Fruit fly (Drosophila melanogaster): ENCODE measurements around the gene CG44014.

Gene CG44014

dm6 chr3R:15493211-15493610 is 15.5 kb downstream of the CG44014 start:
- no peak for TF ChIP-seq Sox100B (GFP tag; optimal IDR thresholded peaks at IDR 0.05)
- TF ChIP-seq btn (GFP tag; optimal IDR thresholded peaks at IDR 0.05): no peak
- TF ChIP-seq da (GFP tag; optimal IDR thresholded peaks at IDR 0.05): no peak
- peak; percentile 7 for TF ChIP-seq phol (tag; optimal IDR thresholded peaks at IDR 0.05)
- no peak for TF ChIP-seq exex (tag; optimal IDR thresholded peaks at IDR 0.05)
- TF ChIP-seq bbx (GFP tag; IDR thresholded peaks at IDR 0.05; ENCODE audit: partially characterized antibody): 0 out of 2 replicates have a peak, but pooled peaks have one; percentile 15
- TF ChIP-seq NfI (GFP tag; optimal IDR thresholded peaks at IDR 0.05): peak; percentile 13
- TF ChIP-seq CG4820 (GFP tag; optimal IDR thresholded peaks at IDR 0.05): no peak
- no peak for TF ChIP-seq tna (GFP tag; IDR thresholded peaks at IDR 0.05; ENCODE audit: partially characterized antibody)
- TF ChIP-seq ken (GFP tag; IDR thresholded peaks at IDR 0.05): no peak
- TF ChIP-seq CG4424 (GFP tag; optimal IDR thresholded peaks at IDR 0.05): no peak
- no peak for TF ChIP-seq CG18011 (GFP tag; optimal IDR thresholded peaks at IDR 0.05)
- no peak for TF ChIP-seq CG34376 (GFP tag; optimal IDR thresholded peaks at IDR 0.05)
- TF ChIP-seq knrl (GFP tag; IDR thresholded peaks at IDR 0.05; ENCODE audit: partially characterized antibody): peak; percentile 51; the same call in 2 of the 3 replicates
- TF ChIP-seq CG7357 (GFP tag; IDR thresholded peaks at IDR 0.05): no peak
- TF ChIP-seq grau (tag; optimal IDR thresholded peaks at IDR 0.05): no peak
- no peak for TF ChIP-seq maf-S (GFP tag; optimal IDR thresholded peaks at IDR 0.05)
- no peak for TF ChIP-seq B-H2 (GFP tag; optimal IDR thresholded peaks at IDR 0.05)
- TF ChIP-seq CG10565 (GFP tag; optimal IDR thresholded peaks at IDR 0.05): no peak
- no peak for TF ChIP-seq CG1603 (tag; optimal IDR thresholded peaks at IDR 0.05)
- no peak for TF ChIP-seq CG13296 (GFP tag; optimal IDR thresholded peaks at IDR 0.05)
- no peak for TF ChIP-seq pho (GFP tag; optimal IDR thresholded peaks at IDR 0.05)
- TF ChIP-seq lilli (GFP tag; optimal IDR thresholded peaks at IDR 0.05): no peak
- TF ChIP-seq Opbp (GFP tag; IDR thresholded peaks at IDR 0.05; ENCODE audit: partially characterized antibody): peak; percentile 36; the same call in 1 of the 3 replicates
- no peak for TF ChIP-seq CG6765 (GFP tag; optimal IDR thresholded peaks at IDR 0.05)
- TF ChIP-seq ttk (GFP tag; IDR thresholded peaks at IDR 0.05): no peak
- TF ChIP-seq CG6689 (GFP tag; IDR thresholded peaks at IDR 0.05): no peak
- no peak for TF ChIP-seq CG11504 (tag; optimal IDR thresholded peaks at IDR 0.05)
- no peak for TF ChIP-seq prd (optimal IDR thresholded peaks at IDR 0.05)
- no peak for TF ChIP-seq prd (GFP tag; IDR thresholded peaks at IDR 0.05)
- no peak for TF ChIP-seq Bteb2 (GFP tag; optimal IDR thresholded peaks at IDR 0.05)
- TF ChIP-seq bcd (GFP tag; optimal IDR thresholded peaks at IDR 0.05): no peak
- TF ChIP-seq kah (GFP tag; optimal IDR thresholded peaks at IDR 0.05): no peak
- no peak for TF ChIP-seq pum (GFP tag; optimal IDR thresholded peaks at IDR 0.05)
- no peak for TF ChIP-seq org-1 (GFP tag; optimal IDR thresholded peaks at IDR 0.05)
- TF ChIP-seq inv (GFP tag; IDR thresholded peaks at IDR 0.05; ENCODE audit: partially characterized antibody): 0 out of 2 replicates have a peak, but pooled peaks have one; percentile 7
- no peak for TF ChIP-seq CG1792 (GFP tag; optimal IDR thresholded peaks at IDR 0.05)
- TF ChIP-seq TFAM (GFP tag; optimal IDR thresholded peaks at IDR 0.05): no peak
- no peak for TF ChIP-seq GATAe (GFP tag; conservative IDR thresholded peaks at IDR 0.05)
- no peak for TF ChIP-seq CG7556 (GFP tag; optimal IDR thresholded peaks at IDR 0.05)
- TF ChIP-seq CG12744 (GFP tag; optimal IDR thresholded peaks at IDR 0.05): no peak
- TF ChIP-seq CG15696 (tag; optimal IDR thresholded peaks at IDR 0.05): peak; percentile 0
- no peak for TF ChIP-seq Atf3 (GFP tag; optimal IDR thresholded peaks at IDR 0.05)
- no peak for TF ChIP-seq bab2 (GFP tag; optimal IDR thresholded peaks at IDR 0.05)
- no peak for TF ChIP-seq Six4 (GFP tag; optimal IDR thresholded peaks at IDR 0.05)
- TF ChIP-seq CG2712 (tag; optimal IDR thresholded peaks at IDR 0.05): no peak
- no peak for TF ChIP-seq Hr78 (GFP tag; optimal IDR thresholded peaks at IDR 0.05)
- no peak for TF ChIP-seq row (GFP tag; IDR thresholded peaks at IDR 0.05)
- no peak for TF ChIP-seq Ptx1 (GFP tag; IDR thresholded peaks at IDR 0.05)
- peak; percentile 64; the same call in 1 of the 2 replicates for TF ChIP-seq amos (GFP tag; IDR thresholded peaks at IDR 0.05; ENCODE audit: partially characterized antibody)
- no peak for TF ChIP-seq CG14667 (GFP tag; IDR thresholded peaks at IDR 0.05)

All from whole organism, embryonic.